Worm (Caenorhabditis elegans) whole organism, early embryonic: ENCODE measurements around the gene F16G10.13.

Experiments
- B0310.2 ChIP-seq: sonication (generic microtip); optimal IDR thresholded peaks from 2 replicates; lab custom pipeline; 2016; ENCODE audit warnings: mild to moderate bottlenecking, missing genetic modification characterization, missing compliant biosample characterization
- F13C5.2 ChIP-seq: sonication (generic microtip); optimal IDR thresholded peaks from 2 replicates; lab custom pipeline; 2017; ENCODE audit warnings: mild to moderate bottlenecking, missing genetic modification characterization, inconsistent platforms, missing compliant biosample characterization
- aly-1 ChIP-seq: sonication (generic microtip); optimal IDR thresholded peaks from 2 replicates; lab custom pipeline; 2016; ENCODE audit warnings: missing genetic modification characterization, missing compliant biosample characterization
- ama-1 ChIP-seq: fragments of 150-350 bp; optimal IDR thresholded peaks from 2 replicates; lab custom pipeline; 2014
- ceh-13 ChIP-seq: fragments of 200-800 bp; sonication (Bioruptor generic); optimal IDR thresholded peaks from 2 replicates; lab custom pipeline; 2018; ENCODE audit warnings: mild to moderate bottlenecking, missing genetic modification characterization, missing compliant biosample characterization
- ceh-36 ChIP-seq: sonication (generic microtip); optimal IDR thresholded peaks from 2 replicates; lab custom pipeline; 2016; ENCODE audit warnings: missing genetic modification characterization, inconsistent platforms, missing compliant biosample characterization
- ets-7 ChIP-seq: sonication (generic microtip); optimal IDR thresholded peaks from 2 replicates; lab custom pipeline; 2016; ENCODE audit warnings: missing genotype, missing genetic modification characterization, missing compliant biosample characterization
- flt-1 ChIP-seq: fragments of 200-800 bp; sonication (Bioruptor generic); IDR thresholded peaks from 2 replicates; pipeline ENCODE4 v1.3.6; 2022; ENCODE audit warnings: missing genetic modification characterization, missing compliant biosample characterization
- hmbx-1 ChIP-seq: sonication (generic microtip); optimal IDR thresholded peaks from 2 replicates; lab custom pipeline; 2016; ENCODE audit warnings: mild to moderate bottlenecking, missing genetic modification characterization, missing compliant biosample characterization
- hmg-4 ChIP-seq: fragments of 200-800 bp; sonication (Bioruptor generic); optimal IDR thresholded peaks from 2 replicates; lab custom pipeline; 2018; ENCODE audit warnings: mild to moderate bottlenecking, missing genetic modification characterization, missing compliant biosample characterization
- hnd-1 ChIP-seq: sonication (generic microtip); optimal IDR thresholded peaks from 2 replicates; lab custom pipeline; 2016; ENCODE audit warnings: missing genetic modification characterization, missing compliant biosample characterization
- pes-1 ChIP-seq: fragments of 200-800 bp; sonication (Bioruptor generic); IDR thresholded peaks from 2 replicates; pipeline ENCODE4 v1.3.6; 2022; ENCODE audit warnings: missing genetic modification reagents, missing genetic modification characterization, missing compliant biosample characterization
- scrt-1 ChIP-seq: fragments of 200-800 bp; sonication (Bioruptor generic); IDR thresholded peaks from 2 replicates; pipeline ENCODE4 v1.3.6; 2022; ENCODE audit warnings: missing genetic modification characterization, missing compliant biosample characterization
- sea-1 ChIP-seq: fragments of 200-800 bp; sonication (Bioruptor generic); conservative IDR thresholded peaks from 2 replicates; pipeline ENCODE4 v1.3.6; 2022; ENCODE audit warnings: missing genetic modification characterization, missing compliant biosample characterization
- tbx-11 ChIP-seq: fragments of 200-800 bp; sonication (Bioruptor generic); IDR thresholded peaks from 2 replicates; pipeline ENCODE4 v1.3.6; 2022; ENCODE audit warnings: missing genetic modification characterization, missing compliant biosample characterization
- tbx-37 ChIP-seq: fragments of 200-800 bp; sonication (Bioruptor generic); conservative IDR thresholded peaks from 2 replicates; pipeline ENCODE4 v1.3.6; 2022; ENCODE audit warnings: missing genetic modification reagents, missing genetic modification characterization, missing compliant biosample characterization
- tra-4 ChIP-seq: sonication (generic microtip); optimal IDR thresholded peaks from 2 replicates; lab custom pipeline; 2017; ENCODE audit warnings: missing genetic modification characterization, missing compliant biosample characterization

Gene F16G10.13

DNA sequence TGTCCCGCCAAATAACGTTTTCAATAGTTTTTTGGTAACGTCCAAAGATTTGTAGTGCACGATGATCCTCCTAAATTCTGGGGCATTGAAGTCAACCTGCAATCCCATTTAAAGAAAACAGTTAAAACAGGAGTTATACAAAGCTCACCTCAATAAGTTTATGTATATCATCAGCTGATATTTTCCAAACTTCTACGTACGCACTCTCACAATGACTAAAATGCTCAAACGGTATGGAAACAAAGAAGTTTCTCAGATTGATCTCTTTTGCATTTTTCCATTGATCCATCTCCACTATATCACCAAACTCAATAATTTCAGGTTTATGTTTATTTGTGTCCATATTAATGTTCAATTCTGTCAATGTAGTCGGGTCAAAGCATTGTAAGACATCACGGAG is 15.8 kb upstream of the F16G10.13 start:
- TF ChIP-seq ceh-36 (tag; lab: Kevin White, UChicago): no peak
- TF ChIP-seq ceh-13 (GFP tag; lab: Kevin White, UChicago): no peak
- TF ChIP-seq flt-1 (GFP tag; lab: Robert Waterston, UW): no peak
- no peak for TF ChIP-seq pes-1 (GFP tag; lab: Robert Waterston, UW)
- TF ChIP-seq F13C5.2 (tag; lab: Kevin White, UChicago): no peak
- TF ChIP-seq aly-1 (tag; lab: Kevin White, UChicago): no peak
- no peak for TF ChIP-seq tbx-11
- TF ChIP-seq tra-4 (tag; lab: Kevin White, UChicago): no peak
- TF ChIP-seq B0310.2: no peak
- no peak for TF ChIP-seq sea-1 (GFP tag; lab: Robert Waterston, UW)
- TF ChIP-seq hnd-1 (tag; lab: Kevin White, UChicago): no peak
- no peak for TF ChIP-seq tbx-37
- TF ChIP-seq ets-7: no peak
- no peak for TF ChIP-seq hmg-4 (GFP tag; lab: Kevin White, UChicago)
- TF ChIP-seq hmbx-1 (tag; lab: Kevin White, UChicago): no peak

DNA sequence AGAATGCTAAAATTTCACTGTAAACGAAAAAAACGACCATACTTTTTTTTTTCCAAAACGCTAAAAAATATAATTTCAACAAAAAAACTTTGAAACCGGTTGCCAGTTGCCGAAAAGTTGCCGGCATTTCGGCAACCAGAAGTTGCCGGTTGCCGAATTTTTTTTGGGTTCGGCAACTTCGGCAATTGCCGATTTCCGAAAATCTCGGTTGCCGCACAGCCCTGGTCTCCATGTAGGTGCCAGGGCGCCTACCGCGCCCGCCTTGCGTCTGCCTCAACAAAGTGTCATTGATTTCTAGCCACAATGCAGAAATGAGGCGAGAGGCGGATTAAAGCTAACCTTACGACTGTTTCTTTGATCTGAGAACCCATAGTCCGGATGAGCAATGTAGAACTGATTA is 15.3 kb upstream of the F16G10.13 start:
- TF ChIP-seq tbx-11 (no peak), hnd-1 (tag; lab: Kevin White, UChicago) (no peak), hmg-4 (GFP tag; lab: Kevin White, UChicago) (no peak), ets-7 (no peak), scrt-1 (GFP tag; lab: Robert Waterston, UW) (no peak), tra-4 (tag; lab: Kevin White, UChicago) (no peak), F13C5.2 (tag; lab: Kevin White, UChicago) (no peak), flt-1 (GFP tag; lab: Robert Waterston, UW) (no peak), ceh-36 (tag; lab: Kevin White, UChicago) (no peak), ama-1 (lab: Kevin White, UChicago) (no peak), aly-1 (tag; lab: Kevin White, UChicago) (no peak), hmbx-1 (tag; lab: Kevin White, UChicago) (no peak), pes-1 (GFP tag; lab: Robert Waterston, UW) (no peak), tbx-37 (no peak), B0310.2 (no peak), ceh-13 (GFP tag; lab: Kevin White, UChicago) (no peak), sea-1 (GFP tag; lab: Robert Waterston, UW) (no peak)

DNA sequence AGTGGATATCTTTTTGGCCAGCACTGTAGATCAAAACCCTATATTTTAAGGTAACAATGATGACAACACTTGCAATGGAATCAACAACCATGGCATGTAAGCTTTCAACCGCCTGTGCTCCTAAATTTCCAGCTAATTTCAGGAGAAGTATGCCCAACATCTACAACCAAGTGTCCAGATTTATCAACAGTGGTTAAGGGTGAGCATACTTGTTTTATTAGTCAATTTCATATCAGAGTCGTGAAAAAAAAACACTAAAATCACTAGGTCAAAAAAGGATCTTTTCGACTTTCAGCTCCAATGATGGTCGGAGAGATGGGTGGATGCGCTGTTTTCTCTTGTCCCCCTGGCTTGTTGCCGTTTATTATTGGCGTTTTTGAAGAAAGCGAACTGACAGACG is 8.2 kb upstream of the F16G10.13 start, which contains the start of gene F16G10.1:
Gene F16G10.1 (plus strand): TSS at position 301 of the 400 bp plus-strand sequence.
- no peak for TF ChIP-seq tbx-37
- no peak for TF ChIP-seq hmg-4 (GFP tag; lab: Kevin White, UChicago)
- TF ChIP-seq B0310.2: no peak
- TF ChIP-seq scrt-1 (GFP tag; lab: Robert Waterston, UW): no peak

DNA sequence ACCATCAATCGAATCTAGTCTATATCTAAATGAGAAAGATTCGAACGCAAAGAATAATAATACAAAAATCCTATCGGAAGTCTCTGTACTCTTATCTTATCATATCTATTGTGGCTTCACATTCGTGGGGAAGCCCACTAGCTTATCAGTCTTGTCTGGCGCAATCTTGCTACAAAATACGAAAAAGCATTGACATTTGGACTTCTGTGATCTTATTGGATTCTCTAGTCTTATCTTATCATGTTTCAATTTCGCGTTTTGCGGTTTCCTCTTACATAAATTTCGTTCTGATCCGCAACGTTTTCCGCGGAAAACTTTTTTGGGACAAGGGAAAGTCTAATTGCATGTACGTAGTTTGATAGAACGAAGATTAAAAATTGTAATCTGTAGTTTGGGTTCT is 4.0 kb upstream of the F16G10.13 start:
- no peak for TF ChIP-seq tbx-11
- no peak for TF ChIP-seq ama-1 (lab: Kevin White, UChicago)
- TF ChIP-seq aly-1 (tag; lab: Kevin White, UChicago): no peak
- no peak for TF ChIP-seq flt-1 (GFP tag; lab: Robert Waterston, UW)
- no peak for TF ChIP-seq tra-4 (tag; lab: Kevin White, UChicago)

DNA sequence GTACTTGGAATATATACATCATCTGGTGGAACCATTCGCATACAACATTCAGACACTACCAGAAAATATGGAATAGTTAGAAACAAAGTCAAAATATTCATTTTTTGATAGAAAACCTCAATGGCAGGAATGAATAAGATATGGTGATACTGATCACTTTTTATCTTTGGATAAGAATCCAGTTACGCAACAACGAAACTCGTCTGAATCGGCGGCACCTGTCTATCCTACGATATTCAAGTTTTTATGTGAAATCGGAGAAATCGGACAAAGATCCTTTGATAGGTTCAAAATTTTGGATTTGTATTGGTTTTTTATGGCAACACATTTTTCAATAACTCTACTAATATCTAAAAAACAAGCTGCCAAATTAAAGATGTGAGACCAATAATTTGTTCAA is 3.1 kb upstream of the F16G10.13 start, which contains the start of gene F16G10.14:
Gene F16G10.14 (minus strand): TSS at position 101 of the 400 bp plus-strand sequence.
- TF ChIP-seq pes-1 (GFP tag; lab: Robert Waterston, UW) (no peak), ama-1 (lab: Kevin White, UChicago) (no peak), ceh-13 (GFP tag; lab: Kevin White, UChicago) (no peak), tbx-11 (no peak), scrt-1 (GFP tag; lab: Robert Waterston, UW) (no peak), flt-1 (GFP tag; lab: Robert Waterston, UW) (no peak), ceh-36 (tag; lab: Kevin White, UChicago) (no peak), aly-1 (tag; lab: Kevin White, UChicago) (no peak), F13C5.2 (tag; lab: Kevin White, UChicago) (no peak), tbx-37 (no peak), tra-4 (tag; lab: Kevin White, UChicago) (no peak), sea-1 (GFP tag; lab: Robert Waterston, UW) (no peak), hmg-4 (GFP tag; lab: Kevin White, UChicago) (no peak), hnd-1 (tag; lab: Kevin White, UChicago) (no peak), ets-7 (no peak), hmbx-1 (tag; lab: Kevin White, UChicago) (no peak), B0310.2 (no peak)

DNA sequence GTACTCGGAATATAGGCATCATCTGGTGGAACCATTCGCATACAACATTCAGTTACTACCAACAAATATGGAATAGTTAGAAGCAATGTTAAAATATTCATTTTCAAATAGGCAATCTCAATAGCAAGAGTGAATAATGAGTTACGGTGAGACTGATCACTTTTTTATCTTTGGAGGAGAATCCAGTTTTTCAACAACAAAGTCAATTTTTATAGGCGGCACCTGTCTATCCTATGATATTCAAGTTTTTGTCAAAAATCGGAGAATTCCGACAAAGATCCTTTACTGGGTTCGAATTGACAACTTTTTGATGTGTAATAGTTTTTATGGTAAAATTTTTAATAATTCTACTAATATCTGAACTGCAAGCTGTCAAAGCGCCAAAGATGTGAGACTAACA is 1.9 kb downstream of the F16G10.13 start, which contains the start of gene F16G10.11:
Gene F16G10.11 (minus strand): TSS at position 101 of the 400 bp plus-strand sequence.
- TF ChIP-seq pes-1 (GFP tag; lab: Robert Waterston, UW): no peak
- TF ChIP-seq ceh-36 (tag; lab: Kevin White, UChicago): no peak

DNA sequence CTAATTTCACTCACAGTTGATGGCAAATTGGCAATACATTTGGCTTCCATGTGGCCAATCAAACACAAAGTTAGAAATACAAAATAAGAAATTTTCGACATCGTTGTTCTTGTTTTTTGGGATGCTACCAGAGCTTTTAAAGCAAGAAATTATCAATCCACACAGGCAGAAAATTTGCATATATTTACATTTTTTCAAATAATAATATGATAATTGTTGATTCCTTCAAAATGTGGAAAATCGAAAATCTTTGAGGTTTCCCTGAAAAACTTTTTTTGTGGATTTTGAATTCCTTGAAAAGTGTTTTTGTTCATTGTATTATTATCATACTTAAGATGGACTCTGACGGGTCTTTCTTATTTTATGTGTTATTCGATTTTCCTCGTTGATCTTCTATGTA is 4.9 kb downstream of the F16G10.13 start, which contains the start of gene F16G10.10:
Gene F16G10.10 (minus strand): TSS at position 101 of the 400 bp plus-strand sequence.
- no peak for TF ChIP-seq tbx-11
- TF ChIP-seq hnd-1 (tag; lab: Kevin White, UChicago): no peak
- no peak for TF ChIP-seq B0310.2
- no peak for TF ChIP-seq ceh-13 (GFP tag; lab: Kevin White, UChicago)

DNA sequence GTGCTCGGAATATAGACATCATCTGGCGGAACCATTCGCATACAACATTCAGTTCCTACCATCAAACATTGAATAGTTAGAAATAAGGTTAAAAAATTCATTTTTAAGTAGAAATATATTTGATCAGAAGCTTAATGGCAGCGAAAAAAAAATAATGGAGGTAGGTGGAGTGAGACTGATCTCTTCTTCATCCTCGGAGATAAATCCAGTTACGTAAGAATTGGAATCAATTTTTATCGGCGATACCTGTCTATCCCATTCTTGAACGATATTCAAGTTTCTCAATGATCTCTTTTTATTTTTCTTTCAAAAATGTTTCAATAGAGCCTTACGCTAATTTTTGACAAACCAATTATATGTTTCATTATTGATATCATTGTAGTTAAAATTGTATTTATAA is 10.3 kb downstream of the F16G10.13 start, which contains the start of gene F16G10.9:
Gene F16G10.9 (minus strand): TSS at position 101 of the 400 bp plus-strand sequence.
- no peak for TF ChIP-seq hmg-4 (GFP tag; lab: Kevin White, UChicago)
- TF ChIP-seq B0310.2: no peak
- TF ChIP-seq hnd-1 (tag; lab: Kevin White, UChicago): no peak
- TF ChIP-seq aly-1 (tag; lab: Kevin White, UChicago): no peak
- TF ChIP-seq flt-1 (GFP tag; lab: Robert Waterston, UW): no peak
- no peak for TF ChIP-seq hmbx-1 (tag; lab: Kevin White, UChicago)
- no peak for TF ChIP-seq ceh-13 (GFP tag; lab: Kevin White, UChicago)
- TF ChIP-seq ets-7: no peak
- no peak for TF ChIP-seq scrt-1 (GFP tag; lab: Robert Waterston, UW)
- TF ChIP-seq sea-1 (GFP tag; lab: Robert Waterston, UW): no peak
- no peak for TF ChIP-seq ama-1 (lab: Kevin White, UChicago)
- no peak for TF ChIP-seq F13C5.2 (tag; lab: Kevin White, UChicago)
- TF ChIP-seq pes-1 (GFP tag; lab: Robert Waterston, UW): no peak
- no peak for TF ChIP-seq tbx-11
- no peak for TF ChIP-seq tra-4 (tag; lab: Kevin White, UChicago)
- no peak for TF ChIP-seq tbx-37
